Fruit fly (Drosophila melanogaster): Measurements from ENCODE around the gene bam.
A peak's percentile ranks its signal among the peaks of the same experiment; 100 is the strongest.

bam gene

dm6 chr3R:25262322-25262761, 17.4 kb upstream of the bam start, which contains the start of the genes Kdsr and CG11858 (continued):
- TF ChIP-seq CG7372 (GFP tag; IDR thresholded peaks at IDR 0.05) (peak; percentile 35; the same call in 1 of the 2 replicates), wor (GFP tag; IDR thresholded peaks at IDR 0.05) (peak; percentile 46; the same call in 1 of the 2 replicates), Xbp1 (GFP tag; optimal IDR thresholded peaks at IDR 0.05) (peak; percentile 75), CG18619 (GFP tag; optimal IDR thresholded peaks at IDR 0.05) (peak; percentile 25), CG14860 (GFP tag; IDR thresholded peaks at IDR 0.05; ENCODE audit: partially characterized antibody) (no peak), CG18599 (GFP tag; optimal IDR thresholded peaks at IDR 0.05) (no peak), lab (GFP tag; optimal IDR thresholded peaks at IDR 0.05) (no peak), fd96Cb (tag; optimal IDR thresholded peaks at IDR 0.05) (peak; percentile 45), CG2678 (tag; optimal IDR thresholded peaks at IDR 0.05) (no peak), ap (GFP tag; IDR thresholded peaks at IDR 0.05) (no peak)

dm6 chr3R:25260670-25261069, 15.8 kb upstream of the bam start:
- TF ChIP-seq CG17912 (GFP tag; optimal IDR thresholded peaks at IDR 0.05) (no peak), CG11695 (GFP tag; IDR thresholded peaks at IDR 0.05) (no peak), bab2 (GFP tag; optimal IDR thresholded peaks at IDR 0.05) (no peak), toy (GFP tag; IDR thresholded peaks at IDR 0.05) (no peak), D19A (tag; optimal IDR thresholded peaks at IDR 0.05) (peak; percentile 52), onecut (GFP tag; IDR thresholded peaks at IDR 0.05) (no peak), fru (optimal IDR thresholded peaks at IDR 0.05) (no peak), grn (GFP tag; optimal IDR thresholded peaks at IDR 0.05) (peak; percentile 53), CG34376 (GFP tag; optimal IDR thresholded peaks at IDR 0.05) (peak; percentile 47), mirr (GFP tag; optimal IDR thresholded peaks at IDR 0.05) (peak; percentile 93), sens (GFP tag) (peak; percentile 48), Rfx (GFP tag; IDR thresholded peaks at IDR 0.05) (no peak), GATAe (GFP tag; conservative IDR thresholded peaks at IDR 0.05) (peak; percentile 53; the same call in 1 of the 2 replicates), lbe (GFP tag; optimal IDR thresholded peaks at IDR 0.05) (peak; percentile 21), exex (tag; optimal IDR thresholded peaks at IDR 0.05) (peak; percentile 97), CG12744 (GFP tag; optimal IDR thresholded peaks at IDR 0.05) (no peak), Fer1 (GFP tag; optimal IDR thresholded peaks at IDR 0.05) (no peak), jigr1 (GFP tag; IDR thresholded peaks at IDR 0.05) (no peak), gce (GFP tag; IDR thresholded peaks at IDR 0.05) (no peak), bowl (GFP tag; IDR thresholded peaks at IDR 0.05) (no peak)

dm6 chr3R:25258628-25259240, 13.8 kb upstream of the bam start, which contains the start of gene CG11857:
CG11857 (plus strand) TSS chr3R:25258898.
- peak; percentile 98 for TF ChIP-seq CG15696 (tag; optimal IDR thresholded peaks at IDR 0.05)
- no peak for TF ChIP-seq sc (optimal IDR thresholded peaks at IDR 0.05)
- TF ChIP-seq sc (GFP tag; optimal IDR thresholded peaks at IDR 0.05) = peak; percentile 94
- TF ChIP-seq Bteb2 (GFP tag; optimal IDR thresholded peaks at IDR 0.05) = peak; percentile 98
- TF ChIP-seq cg (GFP tag; optimal IDR thresholded peaks at IDR 0.05) = no peak
- no peak for TF ChIP-seq cad (GFP tag; optimal IDR thresholded peaks at IDR 0.05)
- TF ChIP-seq tio (GFP tag; optimal IDR thresholded peaks at IDR 0.05) = no peak
- peak; percentile 45 to 68 for TF ChIP-seq tll (GFP tag; optimal IDR thresholded peaks at IDR 0.05)
- TF ChIP-seq CG11247 (GFP tag; IDR thresholded peaks at IDR 0.05) = peak; percentile 99
- peak; percentile 99 for TF ChIP-seq CG7963 (GFP tag; IDR thresholded peaks at IDR 0.05; ENCODE audit: partially characterized antibody)
- TF ChIP-seq CG12219 (GFP tag; optimal IDR thresholded peaks at IDR 0.05) = peak; percentile 92
- peak; percentile 94 for TF ChIP-seq Mes4 (GFP tag; optimal IDR thresholded peaks at IDR 0.05)
- peak; percentile 90 for TF ChIP-seq NC2α (GFP tag; optimal IDR thresholded peaks at IDR 0.05)
- TF ChIP-seq Dbx (GFP tag; IDR thresholded peaks at IDR 0.05) = peak; percentile 99
- peak; percentile 99 for TF ChIP-seq Gug (GFP tag; IDR thresholded peaks at IDR 0.05)
- TF ChIP-seq ken (GFP tag; IDR thresholded peaks at IDR 0.05) = peak; percentile 99
- TF ChIP-seq Dll (GFP tag; IDR thresholded peaks at IDR 0.05; ENCODE audit: partially characterized antibody) = peak; percentile 100
- TF ChIP-seq CG12299 (tag; optimal IDR thresholded peaks at IDR 0.05) = peak; percentile 95
- TF ChIP-seq Neu2 (GFP tag; optimal IDR thresholded peaks at IDR 0.05; ENCODE audit: borderline replicate concordance) = peak; percentile 83
- peak; percentile 93 for TF ChIP-seq Bdp1 (GFP tag; optimal IDR thresholded peaks at IDR 0.05)
